Worm (Caenorhabditis elegans): Measurements from ENCODE around the gene plc-4.

Gene plc-4

DNA sequence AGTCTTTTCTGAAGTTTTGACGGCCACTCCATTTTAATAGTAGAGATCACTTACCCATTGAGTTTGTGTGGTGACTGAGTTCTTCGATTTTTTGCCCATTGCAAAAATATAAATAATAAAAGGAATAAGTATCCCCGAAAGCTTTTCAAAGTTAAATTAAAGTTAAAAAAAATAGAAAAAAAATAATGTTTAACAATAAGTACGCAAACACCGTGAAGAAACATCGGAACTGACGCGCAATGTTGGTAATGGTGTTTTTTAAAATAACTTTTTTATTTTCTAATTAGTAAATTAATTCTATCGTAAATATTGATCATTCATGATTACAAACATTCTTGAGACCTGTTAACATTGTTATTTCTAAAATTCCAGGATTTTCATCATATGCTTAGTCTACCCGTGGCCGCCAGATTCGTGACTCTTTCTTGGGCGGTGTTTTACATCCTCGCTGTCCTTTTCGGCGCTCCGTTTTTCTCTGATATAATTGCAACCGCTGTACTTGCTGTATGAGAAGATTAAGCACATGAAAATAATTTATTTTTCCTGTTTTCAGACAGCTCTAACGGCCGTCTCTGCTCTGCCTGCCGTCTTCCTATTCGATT is 43.9 kb upstream of the plc-4 start, which contains the start of the genes F49E8.7, F49E8.8 and nprl-2:
Gene F49E8.7 (minus strand): TSS at position 101 of the 602 bp plus-strand sequence.
Gene F49E8.8 (plus strand): TSS at position 373 of the 602 bp plus-strand sequence.
Gene nprl-2 (plus strand): TSS at position 552 of the 602 bp plus-strand sequence.
- TF ChIP-seq F16B12.6 (tag; optimal IDR thresholded peaks at IDR 0.05): peak; percentile 61
- no peak for TF ChIP-seq sup-37 (GFP tag; optimal IDR thresholded peaks at IDR 0.05)
- TF ChIP-seq nhr-11 (tag; optimal IDR thresholded peaks at IDR 0.05): no peak
- TF ChIP-seq efl-1 (optimal IDR thresholded peaks at IDR 0.05): no peak
- TF ChIP-seq efl-1 (GFP tag; optimal IDR thresholded peaks at IDR 0.05 in 1 of 2): peak in 1 of 2 experiments; percentile 22
- TF ChIP-seq ztf-4 (tag; optimal IDR thresholded peaks at IDR 0.05): no peak

DNA sequence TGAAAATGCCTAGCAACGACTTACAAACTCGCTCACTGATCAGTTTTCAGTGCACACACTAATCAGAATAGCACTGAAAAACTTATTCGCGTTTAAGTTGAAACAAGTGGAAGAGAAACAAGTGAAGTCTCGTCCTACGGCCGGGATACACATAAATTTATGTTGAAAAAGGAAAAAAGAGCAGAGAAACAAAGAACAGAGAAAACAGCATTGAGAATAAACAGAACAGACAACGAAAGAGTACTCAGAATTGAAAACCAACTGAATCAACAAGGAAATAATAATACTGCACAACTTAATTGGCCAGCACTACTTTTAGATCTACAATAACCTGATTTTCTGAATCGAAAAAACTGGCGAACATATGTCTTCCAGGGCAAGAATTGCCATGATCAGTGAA is 41.9 kb upstream of the plc-4 start, which contains the start of gene F49E8.6:
Gene F49E8.6 (minus strand): TSS at position 317 of the 400 bp plus-strand sequence.
- TF ChIP-seq lsy-2 (tag; optimal IDR thresholded peaks at IDR 0.05) (peak in 1 of 2 experiments; percentile 33), nhr-71 (tag; optimal IDR thresholded peaks at IDR 0.05) (peak; percentile 19), dpl-1 (GFP tag; optimal IDR thresholded peaks at IDR 0.05) (peak in 1 of 3 experiments; percentile 2), lin-14 (GFP tag; optimal IDR thresholded peaks at IDR 0.05) (peak; percentile 30), ceh-82 (tag; optimal IDR thresholded peaks at IDR 0.05) (no peak), fkh-8 (tag; optimal IDR thresholded peaks at IDR 0.05) (peak; percentile 81)

DNA sequence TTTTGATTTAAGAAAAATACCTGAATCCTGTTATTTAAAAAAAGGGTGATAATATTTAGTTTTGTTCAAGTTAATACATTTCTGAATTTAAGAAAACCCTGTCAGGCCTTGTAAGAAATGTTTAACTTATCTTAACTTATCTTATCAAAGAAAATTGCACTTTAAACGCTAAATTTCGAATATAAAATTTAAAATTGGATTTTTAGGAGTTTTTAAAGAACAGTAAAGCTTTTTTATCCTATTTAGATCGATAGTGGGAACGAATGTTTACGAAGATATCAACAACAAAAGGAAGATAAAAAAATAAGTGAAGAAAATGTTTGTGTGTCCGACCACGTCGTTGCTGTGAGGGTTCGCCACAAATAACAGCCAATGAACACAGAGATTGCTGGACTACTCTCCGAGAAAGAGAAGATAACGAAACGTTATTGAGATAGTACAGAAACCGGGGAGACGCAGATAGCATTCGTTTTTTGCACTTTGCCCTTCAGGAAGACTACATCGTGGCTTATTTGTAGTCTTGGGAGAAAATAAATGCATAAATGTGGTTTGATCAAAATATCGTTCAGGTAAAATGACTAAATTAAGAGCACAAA is 40.6 kb upstream of the plc-4 start, which contains the start of gene dif-1:
Gene dif-1 (minus strand): TSS at position 51 of the 596 bp plus-strand sequence.
- TF ChIP-seq rnt-1 (tag; optimal IDR thresholded peaks at IDR 0.05) (peak; percentile 31), isw-1 (GFP tag; IDR thresholded peaks at IDR 0.05) (no peak), elt-2 (tag; optimal IDR thresholded peaks at IDR 0.05) (peak; percentile 65), efl-1 (optimal IDR thresholded peaks at IDR 0.05) (peak; percentile 4 to 7), efl-1 (GFP tag; optimal IDR thresholded peaks at IDR 0.05 in 1 of 2) (peak in 1 of 2 experiments; percentile 13), lin-35 (GFP tag; optimal IDR thresholded peaks at IDR 0.05) (peak in 1 of 2 experiments; percentile 54), mdl-1 (tag; optimal IDR thresholded peaks at IDR 0.05) (no peak), nhr-20 (tag; optimal IDR thresholded peaks at IDR 0.05) (peak; percentile 48), blmp-1 (tag; optimal IDR thresholded peaks at IDR 0.05) (peak; percentile 56), mep-1 (tag; optimal IDR thresholded peaks at IDR 0.05) (peak; percentile 5), elt-3 (tag; optimal IDR thresholded peaks at IDR 0.05) (peak in 2 of 6 experiments; percentile 23 to 35), skn-1 (tag; optimal IDR thresholded peaks at IDR 0.05) (no peak), lsy-2 (tag; optimal IDR thresholded peaks at IDR 0.05) (peak in 1 of 2 experiments; percentile 26), lin-14 (GFP tag; optimal IDR thresholded peaks at IDR 0.05) (peak; percentile 73), unc-62 (GFP tag; optimal IDR thresholded peaks at IDR 0.05) (no peak), F16B12.6 (tag; optimal IDR thresholded peaks at IDR 0.05) (peak; percentile 4), nhr-71 (tag; optimal IDR thresholded peaks at IDR 0.05) (peak; percentile 30), snu-23 (GFP tag; optimal IDR thresholded peaks at IDR 0.05) (peak; percentile 58)

DNA sequence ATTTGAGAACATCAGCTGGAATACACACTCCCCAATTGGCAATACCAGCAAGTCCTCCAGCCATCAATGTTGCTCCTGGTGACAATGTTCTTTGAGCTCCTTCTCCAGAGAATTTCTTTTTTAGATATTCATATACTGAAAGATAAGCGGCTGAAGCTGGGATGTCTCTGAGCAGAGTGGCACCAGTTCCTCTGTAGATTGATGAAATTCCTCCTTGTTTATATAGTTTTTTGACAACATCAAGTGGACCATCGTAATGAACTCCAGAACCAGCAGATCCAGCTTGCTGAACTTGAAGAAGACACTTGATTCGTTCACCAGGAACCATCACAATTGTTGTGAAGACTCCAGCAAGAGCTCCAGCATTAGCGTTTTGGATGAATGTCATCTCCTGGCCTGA is 39.6 kb upstream of the plc-4 start:
- TF ChIP-seq tbx-2 (tag; optimal IDR thresholded peaks at IDR 0.05): no peak
- no peak for TF ChIP-seq pqm-1 (tag; optimal IDR thresholded peaks at IDR 0.05)
- TF ChIP-seq grh-1 (GFP tag; IDR thresholded peaks at IDR 0.05): no peak
- no peak for TF ChIP-seq unc-130 (tag; optimal IDR thresholded peaks at IDR 0.05)
- no peak for TF ChIP-seq jun-1 (tag; optimal IDR thresholded peaks at IDR 0.05)
- no peak for TF ChIP-seq lin-14 (GFP tag; optimal IDR thresholded peaks at IDR 0.05)
- no peak for TF ChIP-seq zag-1 (tag; optimal IDR thresholded peaks at IDR 0.05)
- TF ChIP-seq nhr-11 (tag; optimal IDR thresholded peaks at IDR 0.05): no peak
- no peak for TF ChIP-seq xbp-1 (tag; optimal IDR thresholded peaks at IDR 0.05)
- no peak for TF ChIP-seq C34B4.2 (tag; optimal IDR thresholded peaks at IDR 0.05)
- no peak for TF ChIP-seq C16A3.4 (tag; optimal IDR thresholded peaks at IDR 0.05)
- no peak for TF ChIP-seq skn-1 (tag; optimal IDR thresholded peaks at IDR 0.05)
- TF ChIP-seq isw-1 (GFP tag; IDR thresholded peaks at IDR 0.05): no peak
- TF ChIP-seq mep-1 (tag; optimal IDR thresholded peaks at IDR 0.05): no peak

Measured in whole organism, L1 larva.